Worm (Caenorhabditis elegans): ENCODE measurements around the gene srw-123.

DNA sequence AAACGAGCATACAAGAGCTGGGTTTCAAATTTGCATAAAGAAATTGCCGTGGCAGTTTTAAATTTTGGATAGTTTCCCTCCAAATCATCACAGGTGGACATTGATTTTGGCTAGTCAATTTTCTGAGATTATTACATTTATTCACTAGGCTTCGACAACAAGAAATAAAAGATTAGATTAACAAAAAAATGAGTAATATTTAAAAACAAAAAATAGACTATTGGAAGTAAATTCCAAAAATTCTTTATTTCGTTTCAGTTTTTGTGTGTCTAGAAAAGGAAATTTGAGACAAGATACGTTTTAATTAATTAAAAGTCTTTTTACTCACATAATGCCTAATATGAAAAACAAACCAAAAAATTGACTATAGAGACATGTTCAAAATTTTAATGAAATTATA lies 17.0 kb downstream of the srw-123 start, which contains the start of gene srw-142:
- TF ChIP-seq unc-62 (GFP tag; optimal IDR thresholded peaks at IDR 0.05) (no peak), nhr-77 (tag; optimal IDR thresholded peaks at IDR 0.05) (no peak), nhr-237 (tag; optimal IDR thresholded peaks at IDR 0.05) (no peak), zip-4 (GFP tag; optimal IDR thresholded peaks at IDR 0.05) (no peak), zag-1 (tag; optimal IDR thresholded peaks at IDR 0.05) (no peak), ama-1 (optimal IDR thresholded peaks at IDR 0.05) (no peak), nhr-76 (tag; optimal IDR thresholded peaks at IDR 0.05) (no peak), efl-3 (GFP tag; optimal IDR thresholded peaks at IDR 0.05) (no peak), ztf-11 (tag; optimal IDR thresholded peaks at IDR 0.05) (no peak), nhr-11 (tag; optimal IDR thresholded peaks at IDR 0.05) (no peak), nhr-19 (GFP tag; conservative IDR thresholded peaks at IDR 0.05) (no peak), swsn-7 (tag; optimal IDR thresholded peaks at IDR 0.05) (no peak), sup-37 (GFP tag; optimal IDR thresholded peaks at IDR 0.05) (no peak)

All from whole organism, L1 larva.